Fruit fly (Drosophila melanogaster): Measurements from ENCODE around the gene CG7202.

The CG7202 gene

DNA sequence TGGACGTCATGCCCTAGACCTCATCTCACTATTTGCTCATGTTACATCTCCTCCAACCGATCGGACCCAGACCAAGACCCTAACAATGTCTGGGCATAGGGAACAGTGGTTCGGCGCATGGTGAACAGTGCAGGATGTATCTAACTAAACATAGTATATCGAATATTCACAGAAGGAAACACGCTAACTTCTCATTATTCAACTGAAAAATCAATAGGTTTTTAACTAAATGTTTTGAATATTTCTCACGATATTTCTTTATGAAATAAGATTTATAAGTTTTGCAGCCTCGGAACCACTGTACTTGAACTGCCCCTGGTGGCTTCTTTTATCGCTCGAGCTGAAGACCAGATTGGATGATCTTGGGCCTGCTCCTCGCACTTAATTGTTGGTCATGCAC, 39.0 kb downstream of the CG7202 start (continued):
- TF ChIP-seq repo (GFP tag; optimal IDR thresholded peaks at IDR 0.05) (peak; percentile 17), sisA (GFP tag; IDR thresholded peaks at IDR 0.05) (peak; percentile 42; the same call in 1 of the 2 replicates), CG42726 (GFP tag; IDR thresholded peaks at IDR 0.05; ENCODE audit: partially characterized antibody) (no peak), oc (tag; optimal IDR thresholded peaks at IDR 0.05) (peak; percentile 21), Dip3 (GFP tag; optimal IDR thresholded peaks at IDR 0.05) (no peak), MBD-R2 (GFP tag; IDR thresholded peaks at IDR 0.05) (no peak), CG17802 (tag; optimal IDR thresholded peaks at IDR 0.05) (no peak), Usf (GFP tag; optimal IDR thresholded peaks at IDR 0.05) (peak; percentile 60), Blimp-1 (GFP tag; optimal IDR thresholded peaks at IDR 0.05) (peak; percentile 72), CG17568 (GFP tag; optimal IDR thresholded peaks at IDR 0.05) (no peak), mld (GFP tag; IDR thresholded peaks at IDR 0.05; ENCODE audit: partially characterized antibody) (no peak), E2f1 (GFP tag; IDR thresholded peaks at IDR 0.05) (peak; percentile 73), zen (tag; optimal IDR thresholded peaks at IDR 0.05) (peak; percentile 76), CG12219 (GFP tag; optimal IDR thresholded peaks at IDR 0.05) (peak; percentile 56), CG3838 (GFP tag; optimal IDR thresholded peaks at IDR 0.05) (no peak), slbo (GFP tag; IDR thresholded peaks at IDR 0.05) (0 out of 2 replicates have a peak, but pooled peaks have one; percentile 35), Gsc (GFP tag; IDR thresholded peaks at IDR 0.05) (peak; percentile 41; the same call in 1 of the 2 replicates), CG34422 (GFP tag; IDR thresholded peaks at IDR 0.05) (no peak), CG6272 (GFP tag; IDR thresholded peaks at IDR 0.05) (peak; percentile 29; the same call in 1 of the 2 replicates), sna (GFP tag; IDR thresholded peaks at IDR 0.05; ENCODE audit: partially characterized antibody) (no peak), amos (GFP tag; IDR thresholded peaks at IDR 0.05; ENCODE audit: partially characterized antibody) (no peak), Dek (tag; optimal IDR thresholded peaks at IDR 0.05) (no peak), corto (GFP tag; optimal IDR thresholded peaks at IDR 0.05) (no peak), CG5953 (GFP tag; IDR thresholded peaks at IDR 0.05) (no peak), tna (GFP tag; IDR thresholded peaks at IDR 0.05; ENCODE audit: partially characterized antibody) (no peak), CG7839 (tag; optimal IDR thresholded peaks at IDR 0.05) (peak; percentile 59), Awh (GFP tag; IDR thresholded peaks at IDR 0.05) (no peak), CG10274 (GFP tag; optimal IDR thresholded peaks at IDR 0.05) (no peak), CG2712 (tag; optimal IDR thresholded peaks at IDR 0.05) (peak; percentile 84), CG15011 (GFP tag; optimal IDR thresholded peaks at IDR 0.05) (no peak), h (optimal IDR thresholded peaks at IDR 0.05) (no peak), CG6254 (GFP tag; optimal IDR thresholded peaks at IDR 0.05) (peak; percentile 58), Side (GFP tag; optimal IDR thresholded peaks at IDR 0.05) (peak; percentile 63), CG4617 (GFP tag; optimal IDR thresholded peaks at IDR 0.05; ENCODE audit: borderline replicate concordance) (no peak), Fer3 (tag; optimal IDR thresholded peaks at IDR 0.05) (no peak), danr (GFP tag; IDR thresholded peaks at IDR 0.05) (no peak), zf30C (GFP tag; optimal IDR thresholded peaks at IDR 0.05) (no peak), pho (GFP tag; optimal IDR thresholded peaks at IDR 0.05) (no peak), CG30020 (tag; optimal IDR thresholded peaks at IDR 0.05) (no peak), CG43689 (GFP tag; IDR thresholded peaks at IDR 0.05) (no peak), ranshi (GFP tag; IDR thresholded peaks at IDR 0.05) (peak; percentile 37; the same call in 1 of the 2 replicates), CG13624 (GFP tag; optimal IDR thresholded peaks at IDR 0.05) (no peak), stwl (tag; optimal IDR thresholded peaks at IDR 0.05) (no peak), CG32532 (GFP tag; IDR thresholded peaks at IDR 0.05) (no peak), Bdp1 (GFP tag; optimal IDR thresholded peaks at IDR 0.05) (peak; percentile 13), Sry-δ (GFP tag; optimal IDR thresholded peaks at IDR 0.05) (no peak), Kr (GFP tag; optimal IDR thresholded peaks at IDR 0.05) (no peak), CG11456 (GFP tag; IDR thresholded peaks at IDR 0.05) (no peak), dpn (GFP tag; optimal IDR thresholded peaks at IDR 0.05) (peak; percentile 15 to 45), CG11696 (GFP tag; IDR thresholded peaks at IDR 0.05) (no peak), CG7963 (GFP tag; IDR thresholded peaks at IDR 0.05; ENCODE audit: partially characterized antibody) (no peak)
